Fruit fly (Drosophila melanogaster) whole organism, embryonic: ENCODE data around the gene IscU.

Experiments used
- B-H1 ChIP-seq: fragments of 200-800 bp; sonication (Bioruptor generic); IDR thresholded peaks from 3 replicates; pipeline ENCODE4 v1.3.6; 2022; ENCODE audit warnings: missing biosample characterization, missing genetic modification characterization
- CG10565 ChIP-seq: fragments of 200-800 bp; sonication (Bioruptor generic); optimal IDR thresholded peaks from 3 replicates; lab custom pipeline; 2016; ENCODE audit warnings: missing biosample characterization, mild to moderate bottlenecking, missing genetic modification characterization
- CG11398 ChIP-seq: fragments of 200-800 bp; sonication (Bioruptor generic); optimal IDR thresholded peaks from 2 replicates; lab custom pipeline; 2016; ENCODE audit warnings: missing biosample characterization, missing genetic modification characterization
- CG1233 ChIP-seq: fragments of 200-800 bp; sonication (Bioruptor generic); optimal IDR thresholded peaks from 4 replicates; lab custom pipeline; 2018; ENCODE audit warnings: missing biosample characterization, mild to moderate bottlenecking, missing genetic modification characterization
- CG13424 ChIP-seq: fragments of 200-800 bp; sonication (Bioruptor generic); optimal IDR thresholded peaks from 2 replicates; lab custom pipeline; 2019; ENCODE audit warnings: missing biosample characterization, mild to moderate bottlenecking, missing genetic modification characterization, moderate library complexity
- CG1603 ChIP-seq: fragments of 200-800 bp; sonication (Bioruptor generic); optimal IDR thresholded peaks from 2 replicates; lab custom pipeline; 2019; ENCODE audit warnings: missing biosample characterization, mild to moderate bottlenecking, missing genetic modification characterization, moderate library complexity
- CG17568 ChIP-seq: fragments of 200-800 bp; sonication (Bioruptor generic); optimal IDR thresholded peaks from 2 replicates; lab custom pipeline; 2018; ENCODE audit warnings: missing biosample characterization, mild to moderate bottlenecking, missing genetic modification characterization, moderate library complexity
- CG2678 ChIP-seq: fragments of 200-800 bp; sonication (Bioruptor generic); optimal IDR thresholded peaks from 3 replicates; lab custom pipeline; 2019; ENCODE audit warnings: missing biosample characterization, mild to moderate bottlenecking, missing genetic modification characterization, moderate library complexity
- CG31224 ChIP-seq: fragments of 200-800 bp; sonication (Bioruptor generic); IDR thresholded peaks from 2 replicates; pipeline ENCODE4 v1.3.6; 2022; ENCODE audit warnings: missing biosample characterization, missing genetic modification characterization
- CG33557 ChIP-seq: fragments of 200-800 bp; sonication (Bioruptor generic); optimal IDR thresholded peaks from 2 replicates; lab custom pipeline; 2019; ENCODE audit warnings: missing biosample characterization, mild to moderate bottlenecking, missing genetic modification characterization, moderate library complexity
- CG34224 ChIP-seq: fragments of 200-800 bp; sonication (Bioruptor generic); IDR thresholded peaks from 3 replicates; pipeline ENCODE4 v1.3.6; 2022; ENCODE audit warnings: missing biosample characterization, missing genetic modification characterization; ENCODE audit not compliant: partially characterized antibody
- CG6791 ChIP-seq: fragments of 200-800 bp; sonication (Bioruptor generic); IDR thresholded peaks from 3 replicates; pipeline ENCODE4 v1.3.6; 2022; ENCODE audit warnings: missing biosample characterization, missing genetic modification characterization; ENCODE audit not compliant: partially characterized antibody
- CG7357 ChIP-seq: fragments of 200-800 bp; sonication (Bioruptor generic); IDR thresholded peaks from 3 replicates; pipeline ENCODE4 v1.3.6; 2022; ENCODE audit warnings: missing biosample characterization, missing genetic modification characterization
- CG9437 ChIP-seq: fragments of 200-800 bp; sonication (Bioruptor generic); optimal IDR thresholded peaks from 2 replicates; lab custom pipeline; 2018; ENCODE audit warnings: missing biosample characterization, mild to moderate bottlenecking, missing genetic modification characterization
- Dad ChIP-seq: fragments of 200-800 bp; sonication (Bioruptor generic); optimal IDR thresholded peaks from 3 replicates; lab custom pipeline; 2016; ENCODE audit warnings: missing biosample characterization, missing genetic modification characterization
- Dfd ChIP-seq, 2 experiments: fragments of >200 bp; optimal IDR thresholded peaks; 2 replicates each; lab custom pipeline; 2017; ENCODE audit warnings: missing biosample characterization in 2 of 2, missing genetic modification characterization in 2 of 2
- Drgx ChIP-seq: fragments of 200-800 bp; sonication (Bioruptor generic); IDR thresholded peaks from 2 replicates; pipeline ENCODE4 v1.3.6; 2022; ENCODE audit warnings: missing biosample characterization, missing genetic modification characterization
- E2f1 ChIP-seq: fragments of 200-800 bp; sonication (Bioruptor generic); IDR thresholded peaks from 2 replicates; pipeline ENCODE4 v1.3.6; 2022; ENCODE audit warnings: missing biosample characterization, missing genetic modification characterization
- Eip74EF ChIP-seq, 2 experiments: fragments of 200-800 bp in 1 of 2; fragments of >200 bp in 1 of 2; sonication (Bioruptor generic) in 1 of 2; optimal IDR thresholded peaks; 2 replicates each; lab custom pipeline; 2017 to 2019; ENCODE audit warnings: missing biosample characterization in 2 of 2, missing genetic modification characterization in 2 of 2, mild to moderate bottlenecking in 1 of 2, moderate library complexity in 1 of 2
- HLH3B ChIP-seq: fragments of 200-800 bp; sonication (Bioruptor generic); IDR thresholded peaks from 2 replicates; pipeline ENCODE4 v1.3.6; 2022; ENCODE audit warnings: missing biosample characterization, missing genetic modification characterization
- Myb ChIP-seq: fragments of 200-800 bp; sonication (Bioruptor generic); optimal IDR thresholded peaks from 2 replicates; lab custom pipeline; 2016; ENCODE audit warnings: missing biosample characterization, missing genetic modification characterization
- Nf-YB ChIP-seq: fragments of 200-800 bp; sonication (Bioruptor generic); optimal IDR thresholded peaks from 3 replicates; lab custom pipeline; 2019; ENCODE audit warnings: missing biosample characterization, mild to moderate bottlenecking, missing genetic modification characterization, moderate library complexity
- Sox102F ChIP-seq: fragments of 200-800 bp; sonication (Bioruptor generic); optimal IDR thresholded peaks from 2 replicates; lab custom pipeline; 2018; ENCODE audit warnings: missing biosample characterization, mild to moderate bottlenecking, missing genetic modification characterization, moderate library complexity
- Sry-δ ChIP-seq: fragments of 200-800 bp; sonication (Bioruptor generic); optimal IDR thresholded peaks from 2 replicates; lab custom pipeline; 2016; ENCODE audit warnings: missing biosample characterization, missing genetic modification characterization
- Xbp1 ChIP-seq: fragments of 200-800 bp; sonication (Bioruptor generic); optimal IDR thresholded peaks from 3 replicates; lab custom pipeline; 2016; ENCODE audit warnings: missing biosample characterization, mild to moderate bottlenecking, missing genetic modification characterization
- ase ChIP-seq: fragments of 200-800 bp; sonication (Bioruptor generic); IDR thresholded peaks from 3 replicates; pipeline ENCODE4 v1.3.6; 2022; ENCODE audit warnings: missing biosample characterization, missing genetic modification characterization
- bcd ChIP-seq: fragments of 200-800 bp; sonication (Bioruptor generic); optimal IDR thresholded peaks from 2 replicates; lab custom pipeline; 2017; ENCODE audit warnings: missing biosample characterization, mild to moderate bottlenecking, missing genetic modification characterization
- cad ChIP-seq: fragments of >200 bp; optimal IDR thresholded peaks from 2 replicates; lab custom pipeline; 2017; ENCODE audit warnings: missing biosample characterization, missing genetic modification characterization
- cas ChIP-seq: fragments of 200-800 bp; sonication (Bioruptor generic); IDR thresholded peaks from 2 replicates; pipeline ENCODE4 v1.3.6; 2022; ENCODE audit warnings: missing biosample characterization, missing genetic modification characterization
- ci ChIP-seq: fragments of 200-800 bp; sonication (Bioruptor generic); IDR thresholded peaks from 3 replicates; pipeline ENCODE4 v1.3.6; 2022; ENCODE audit warnings: missing biosample characterization, missing genetic modification characterization
- crol ChIP-seq: fragments of 200-800 bp; sonication (Bioruptor generic); IDR thresholded peaks from 2 replicates; pipeline ENCODE4 v1.3.6; 2022; ENCODE audit warnings: missing biosample characterization, missing genetic modification characterization
- da ChIP-seq: fragments of 200-800 bp; sonication (Bioruptor generic); optimal IDR thresholded peaks from 2 replicates; lab custom pipeline; 2016; ENCODE audit warnings: missing biosample characterization, missing genetic modification characterization
- dati ChIP-seq: fragments of 200-800 bp; sonication (Bioruptor generic); IDR thresholded peaks from 2 replicates; pipeline ENCODE4 v1.3.6; 2022; ENCODE audit warnings: missing biosample characterization, missing genetic modification characterization
- gce ChIP-seq: fragments of 200-800 bp; sonication (Bioruptor generic); IDR thresholded peaks from 3 replicates; pipeline ENCODE4 v1.3.6; 2022; ENCODE audit warnings: missing biosample characterization, missing genetic modification characterization
- gcm ChIP-seq: fragments of 200-800 bp; sonication (Bioruptor generic); optimal IDR thresholded peaks from 2 replicates; lab custom pipeline; 2019; ENCODE audit warnings: missing biosample characterization, mild to moderate bottlenecking, missing genetic modification characterization, moderate library complexity
- gem ChIP-seq: fragments of 200-800 bp; sonication (Bioruptor generic); optimal IDR thresholded peaks from 2 replicates; lab custom pipeline; 2019; ENCODE audit warnings: missing biosample characterization, mild to moderate bottlenecking, missing genetic modification characterization, moderate library complexity
- gsb ChIP-seq: fragments of 200-800 bp; sonication (Bioruptor generic); IDR thresholded peaks from 2 replicates; pipeline ENCODE4 v1.3.6; 2022; ENCODE audit warnings: missing biosample characterization, missing genetic modification characterization
- hkb ChIP-seq, 2 experiments: fragments of 200-800 bp in 1 of 2; fragments of >200 bp in 1 of 2; sonication (Bioruptor generic) in 1 of 2; IDR thresholded peaks in 1 of 2; optimal IDR thresholded peaks in 1 of 2; 2 replicates each; pipeline versions ENCODE4 v1.3.6 to Lab custom; 2017 to 2022; ENCODE audit warnings: missing biosample characterization in 1 of 2, missing genetic modification characterization in 1 of 2
- jigr1 ChIP-seq: fragments of 200-800 bp; sonication (Bioruptor generic); IDR thresholded peaks from 3 replicates; pipeline ENCODE4 v1.3.6; 2022; ENCODE audit warnings: missing biosample characterization, missing genetic modification characterization
- onecut ChIP-seq: fragments of 200-800 bp; sonication (Bioruptor generic); IDR thresholded peaks from 2 replicates; pipeline ENCODE4 v1.3.6; 2022; ENCODE audit warnings: missing biosample characterization, missing genetic modification characterization
- pfk ChIP-seq: fragments of 200-800 bp; sonication (Bioruptor generic); optimal IDR thresholded peaks from 2 replicates; lab custom pipeline; 2018; ENCODE audit warnings: missing biosample characterization, mild to moderate bottlenecking, missing genetic modification characterization, moderate library complexity
- phol ChIP-seq: fragments of 200-800 bp; sonication (Bioruptor generic); optimal IDR thresholded peaks from 3 replicates; lab custom pipeline; 2018; ENCODE audit warnings: missing biosample characterization, mild to moderate bottlenecking, missing genetic modification characterization, moderate library complexity
- ranshi ChIP-seq: fragments of 200-800 bp; sonication (Bioruptor generic); IDR thresholded peaks from 2 replicates; pipeline ENCODE4 v1.3.6; 2022; ENCODE audit warnings: missing biosample characterization, missing genetic modification characterization
- sens ChIP-seq: fragments of 200-800 bp; sonication (Bioruptor generic); peaks from one replicate; lab custom pipeline; 2016; ENCODE audit warnings: missing biosample characterization, missing genetic modification characterization
- slou ChIP-seq: fragments of 200-800 bp; sonication (Bioruptor generic); optimal IDR thresholded peaks from 3 replicates; lab custom pipeline; 2016; ENCODE audit warnings: missing biosample characterization, missing genetic modification characterization
- tgo ChIP-seq: fragments of 200-800 bp; sonication (Bioruptor generic); IDR thresholded peaks from 3 replicates; pipeline ENCODE4 v1.3.6; 2022; ENCODE audit warnings: missing biosample characterization, missing genetic modification characterization
- ttk ChIP-seq: fragments of 200-800 bp; sonication (Bioruptor generic); IDR thresholded peaks from 2 replicates; pipeline ENCODE4 v2.1.2; 2022; ENCODE audit warnings: missing biosample characterization, missing genetic modification characterization
- zen ChIP-seq: fragments of 200-800 bp; sonication (Bioruptor generic); optimal IDR thresholded peaks from 3 replicates; lab custom pipeline; 2018; ENCODE audit warnings: missing biosample characterization, mild to moderate bottlenecking, missing genetic modification characterization, moderate library complexity
- zfh1 ChIP-seq: fragments of 200-800 bp; sonication (Bioruptor generic); IDR thresholded peaks from 3 replicates; pipeline ENCODE4 v1.3.6; 2022; ENCODE audit warnings: missing biosample characterization, missing genetic modification characterization

Gene IscU

dm6 chr3R:8788722-8789400, 35.1 kb downstream of the IscU start (continued):
- TF ChIP-seq CG1603 (peak; percentile 45), Myb (no peak), E2f1 (GFP tag; lab: Robert Waterston, UW) (peak; percentile 67), tgo (GFP tag; lab: Robert Waterston, UW) (peak; percentile 71; the same call in 2 of the 3 replicates), gsb (GFP tag; lab: Robert Waterston, UW) (no peak), CG11398 (GFP tag; lab: Kevin White, UChicago) (no peak), phol (tag; lab: Kevin White, UChicago) (peak; percentile 49), CG1233 (GFP tag; lab: Kevin White, UChicago) (peak; percentile 5), zen (tag; lab: Kevin White, UChicago) (no peak), crol (no peak), cad (no peak), HLH3B (GFP tag; lab: Robert Waterston, UW) (peak; percentile 62; the same call in 1 of the 2 replicates), CG7357 (GFP tag; lab: Robert Waterston, UW) (no peak), CG31224 (GFP tag; lab: Robert Waterston, UW) (0 out of 2 replicates have a peak, but pooled peaks have one; percentile 21), CG9437 (no peak), Xbp1 (GFP tag; lab: Kevin White, UChicago) (peak; percentile 61), Drgx (GFP tag; lab: Robert Waterston, UW) (peak; percentile 91), cas (GFP tag; lab: Robert Waterston, UW) (no peak), ranshi (peak; percentile 57), Sox102F (GFP tag; lab: Kevin White, UChicago) (peak; percentile 67), pfk (GFP tag; lab: Kevin White, UChicago) (no peak), CG33557 (GFP tag; lab: Kevin White, UChicago) (no peak), Dfd (GFP tag; optimal IDR thresholded peaks at IDR 0.05; lab: Kevin White, UChicago) (no peak), CG6791 (GFP tag; lab: Robert Waterston, UW) (0 out of 3 replicates have a peak, but pooled peaks have one; percentile 41), CG17568 (GFP tag; lab: Kevin White, UChicago) (no peak), hkb (optimal IDR thresholded peaks at IDR 0.05; lab: Kevin White, UChicago) (no peak), hkb (GFP tag; IDR thresholded peaks at IDR 0.05; lab: Robert Waterston, UW) (peak; percentile 79), Dad (GFP tag; lab: Kevin White, UChicago) (no peak), sens (GFP tag; lab: Kevin White, UChicago) (peak; percentile 86), CG13424 (tag; lab: Kevin White, UChicago) (peak; percentile 47), ttk (GFP tag; lab: Robert Waterston, UW) (peak; percentile 36; the same call in 1 of the 2 replicates), CG34224 (GFP tag; lab: Robert Waterston, UW) (no peak), ci (GFP tag; lab: Robert Waterston, UW) (peak; percentile 82), jigr1 (GFP tag; lab: Robert Waterston, UW) (peak; percentile 65; the same call in 2 of the 3 replicates), dati (GFP tag; lab: Robert Waterston, UW) (0 out of 2 replicates have a peak, but pooled peaks have one; percentile 21), gcm (GFP tag; lab: Kevin White, UChicago) (peak; percentile 8), zfh1 (GFP tag; lab: Robert Waterston, UW) (peak; percentile 84), B-H1 (peak; percentile 56; the same call in 2 of the 3 replicates), Nf-YB (GFP tag; lab: Kevin White, UChicago) (peak; percentile 12), bcd (peak; percentile 34), da (no peak), ase (GFP tag; lab: Robert Waterston, UW) (peak; percentile 73; the same call in 2 of the 3 replicates), onecut (GFP tag; lab: Robert Waterston, UW) (0 out of 2 replicates have a peak, but pooled peaks have one; percentile 22), slou (GFP tag; lab: Kevin White, UChicago) (no peak), CG2678 (tag; lab: Kevin White, UChicago) (peak; percentile 63), CG10565 (GFP tag; lab: Kevin White, UChicago) (no peak), gce (GFP tag; lab: Robert Waterston, UW) (peak; percentile 70; the same call in 1 of the 3 replicates), Sry-δ (GFP tag; lab: Kevin White, UChicago) (no peak), gem (peak; percentile 72), Eip74EF (GFP tag; optimal IDR thresholded peaks at IDR 0.05; lab: Kevin White, UChicago) (peak in 1 of 2 experiments; percentile 36)
